Fruit fly (Drosophila melanogaster) whole organism, embryonic: ENCODE data around the gene CG7879.

Experiments used
- C15 ChIP-seq: fragments of 200-800 bp; sonication (Bioruptor generic); IDR thresholded peaks from 3 replicates; pipeline ENCODE4 v1.3.6; 2022; ENCODE audit warnings: missing biosample characterization, missing genetic modification characterization
- CG10543 ChIP-seq: fragments of 200-800 bp; sonication (Bioruptor generic); optimal IDR thresholded peaks from 3 replicates; lab custom pipeline; 2017; ENCODE audit warnings: missing biosample characterization, mild to moderate bottlenecking, missing genetic modification characterization, moderate library complexity
- CG11695 ChIP-seq: fragments of 200-800 bp; sonication (Bioruptor generic); IDR thresholded peaks from 3 replicates; pipeline ENCODE4 v1.3.6; 2022; ENCODE audit warnings: missing biosample characterization, missing genetic modification characterization
- CG12659 ChIP-seq: fragments of 200-800 bp; sonication (Bioruptor generic); optimal IDR thresholded peaks from 3 replicates; lab custom pipeline; 2017; ENCODE audit warnings: mild to moderate bottlenecking, missing biosample characterization, missing genetic modification reagents, missing genetic modification characterization
- CG13123 ChIP-seq: fragments of 200-800 bp; sonication (Bioruptor generic); optimal IDR thresholded peaks from 2 replicates; lab custom pipeline; 2016; ENCODE audit warnings: missing biosample characterization, missing genetic modification characterization
- CG13287 ChIP-seq: fragments of 200-800 bp; sonication (Bioruptor generic); IDR thresholded peaks from 2 replicates; pipeline ENCODE4 v1.3.6; 2022; ENCODE audit warnings: missing biosample characterization, missing genetic modification characterization; ENCODE audit not compliant: partially characterized antibody
- CG13894 ChIP-seq: fragments of 200-800 bp; sonication (Bioruptor generic); optimal IDR thresholded peaks from 3 replicates; lab custom pipeline; 2018; ENCODE audit warnings: missing biosample characterization, mild to moderate bottlenecking, missing genetic modification characterization, moderate library complexity
- CG14441 ChIP-seq: fragments of 200-800 bp; sonication (Bioruptor generic); IDR thresholded peaks from 2 replicates; pipeline ENCODE4 v1.3.6; 2022; ENCODE audit warnings: missing biosample characterization, missing genetic modification characterization
- CG2116 ChIP-seq: fragments of 200-800 bp; sonication (Bioruptor generic); optimal IDR thresholded peaks from 3 replicates; lab custom pipeline; 2018; ENCODE audit warnings: missing biosample characterization, mild to moderate bottlenecking, missing genetic modification characterization
- CG31388 ChIP-seq: fragments of 200-800 bp; sonication (Bioruptor generic); optimal IDR thresholded peaks from 2 replicates; lab custom pipeline; 2016; ENCODE audit warnings: missing biosample characterization, missing genetic modification characterization
- CG4820 ChIP-seq: fragments of 200-800 bp; sonication (Bioruptor generic); optimal IDR thresholded peaks from 3 replicates; lab custom pipeline; 2016; ENCODE audit warnings: missing biosample characterization, missing genetic modification characterization
- CG7786 ChIP-seq: fragments of 200-800 bp; sonication (Bioruptor generic); optimal IDR thresholded peaks from 2 replicates; lab custom pipeline; 2016; ENCODE audit warnings: missing biosample characterization, missing genetic modification characterization
- CG7928 ChIP-seq: fragments of 200-800 bp; sonication (Bioruptor generic); optimal IDR thresholded peaks from 2 replicates; lab custom pipeline; 2017; ENCODE audit warnings: missing biosample characterization, mild to moderate bottlenecking, missing genetic modification characterization
- CG8388 ChIP-seq: fragments of 200-800 bp; sonication (Bioruptor generic); optimal IDR thresholded peaks from 2 replicates; lab custom pipeline; 2019; ENCODE audit warnings: missing biosample characterization, mild to moderate bottlenecking, missing genetic modification characterization, moderate library complexity
- CG8478 ChIP-seq: fragments of >200 bp; optimal IDR thresholded peaks from 2 replicates; lab custom pipeline; 2018
- Doc2 ChIP-seq: fragments of 200-800 bp; sonication (Bioruptor generic); IDR thresholded peaks from 2 replicates; pipeline ENCODE4 v1.3.6; 2022; ENCODE audit warnings: missing biosample characterization, missing genetic modification characterization
- E2f1 ChIP-seq: fragments of 200-800 bp; sonication (Bioruptor generic); IDR thresholded peaks from 2 replicates; pipeline ENCODE4 v1.3.6; 2022; ENCODE audit warnings: missing biosample characterization, missing genetic modification characterization
- Ets65A ChIP-seq: fragments of 200-800 bp; sonication (Bioruptor generic); peaks from one replicate; lab custom pipeline; 2016; ENCODE audit warnings: missing biosample characterization, missing genetic modification characterization
- GATAe ChIP-seq: fragments of 200-800 bp; sonication (Bioruptor generic); conservative IDR thresholded peaks from 2 replicates; pipeline ENCODE4 v1.3.6; 2022; ENCODE audit warnings: missing biosample characterization, missing genetic modification characterization
- Hsf ChIP-seq: fragments of 200-800 bp; sonication (Bioruptor generic); optimal IDR thresholded peaks from 3 replicates; lab custom pipeline; 2016; ENCODE audit warnings: missing biosample characterization, missing genetic modification characterization
- Mes4 ChIP-seq: fragments of 200-800 bp; sonication (Bioruptor generic); optimal IDR thresholded peaks from 2 replicates; lab custom pipeline; 2016; ENCODE audit warnings: missing biosample characterization, missing genetic modification characterization
- Myb ChIP-seq: fragments of 200-800 bp; sonication (Bioruptor generic); optimal IDR thresholded peaks from 2 replicates; lab custom pipeline; 2016; ENCODE audit warnings: missing biosample characterization, missing genetic modification characterization
- NFAT ChIP-seq: fragments of 200-800 bp; sonication (Bioruptor generic); IDR thresholded peaks from 2 replicates; pipeline ENCODE4 v1.3.6; 2022; ENCODE audit warnings: missing biosample characterization, missing genetic modification characterization
- Nf-YC ChIP-seq: fragments of 200-800 bp; optimal IDR thresholded peaks from 3 replicates; lab custom pipeline; 2019; ENCODE audit warnings: missing biosample characterization, mild to moderate bottlenecking, missing genetic modification characterization, moderate library complexity
- PHDP ChIP-seq: fragments of 200-800 bp; sonication (Bioruptor generic); optimal IDR thresholded peaks from 3 replicates; lab custom pipeline; 2018; ENCODE audit warnings: missing biosample characterization, mild to moderate bottlenecking, missing genetic modification characterization, moderate library complexity
- Pdp1 ChIP-seq, 2 experiments: fragments of 200-800 bp; sonication (Bioruptor generic); optimal IDR thresholded peaks; 3 replicates each; lab custom pipeline; 2016; ENCODE audit warnings: missing biosample characterization in 2 of 2, missing genetic modification characterization in 2 of 2, mild to moderate bottlenecking in 1 of 2, moderate library complexity in 1 of 2
- TFAM ChIP-seq: fragments of 200-800 bp; sonication (Bioruptor generic); optimal IDR thresholded peaks from 2 replicates; lab custom pipeline; 2017; ENCODE audit warnings: missing biosample characterization, missing genetic modification characterization, inconsistent platforms
- Trl ChIP-seq, 3 experiments: fragments of >200 bp in 2 of 3; fragments of 200-800 bp in 1 of 3; sonication (Bioruptor generic) in 1 of 3; optimal IDR thresholded peaks; 2 replicates in 1 of 3; 3 replicates in 2 of 3; lab custom pipeline; 2016 to 2017; ENCODE audit warnings: missing biosample characterization in 1 of 3, missing genetic modification characterization in 1 of 3
- al ChIP-seq: fragments of 200-800 bp; sonication (Bioruptor generic); IDR thresholded peaks from 2 replicates; pipeline ENCODE4 v1.3.6; 2022; ENCODE audit warnings: missing biosample characterization, missing genetic modification characterization
- ato ChIP-seq: fragments of 200-800 bp; sonication (Bioruptor generic); IDR thresholded peaks from 2 replicates; pipeline ENCODE4 v1.3.6; 2022; ENCODE audit warnings: missing biosample characterization, missing genetic modification characterization; ENCODE audit not compliant: partially characterized antibody
- crol ChIP-seq: fragments of 200-800 bp; sonication (Bioruptor generic); IDR thresholded peaks from 2 replicates; pipeline ENCODE4 v1.3.6; 2022; ENCODE audit warnings: missing biosample characterization, missing genetic modification characterization
- danr ChIP-seq: fragments of 200-800 bp; sonication (Bioruptor generic); IDR thresholded peaks from 2 replicates; pipeline ENCODE4 v1.3.6; 2022; ENCODE audit warnings: missing biosample characterization, missing genetic modification characterization
- dpn ChIP-seq, 2 experiments: fragments of 200-800 bp; sonication (Bioruptor generic); optimal IDR thresholded peaks; 3 replicates each; lab custom pipeline; 2016; ENCODE audit warnings: missing biosample characterization in 2 of 2, missing genetic modification characterization in 2 of 2
- fd3F ChIP-seq: fragments of 200-800 bp; sonication (Bioruptor generic); optimal IDR thresholded peaks from 2 replicates; lab custom pipeline; 2018; ENCODE audit warnings: missing biosample characterization, mild to moderate bottlenecking, missing genetic modification characterization, moderate library complexity
- her ChIP-seq: fragments of 200-800 bp; sonication (Bioruptor generic); optimal IDR thresholded peaks from 2 replicates; lab custom pipeline; 2016; ENCODE audit warnings: missing biosample characterization, missing genetic modification characterization
- insv ChIP-seq, 2 experiments: fragments of 200-800 bp; sonication (Bioruptor generic); optimal IDR thresholded peaks; 3 replicates each; lab custom pipeline; 2016 to 2018; ENCODE audit warnings: missing biosample characterization in 2 of 2, missing genetic modification characterization in 2 of 2
- lbe ChIP-seq: fragments of 200-800 bp; sonication (Bioruptor generic); optimal IDR thresholded peaks from 2 replicates; lab custom pipeline; 2016; ENCODE audit warnings: missing biosample characterization, mild to moderate bottlenecking, missing genetic modification characterization
- lilli ChIP-seq: fragments of 200-800 bp; sonication (Bioruptor generic); optimal IDR thresholded peaks from 3 replicates; lab custom pipeline; 2016; ENCODE audit warnings: missing biosample characterization, missing genetic modification characterization
- lov ChIP-seq, 2 experiments: fragments of 200-800 bp in 1 of 2; fragments of >200 bp in 1 of 2; sonication (Bioruptor generic) in 1 of 2; IDR thresholded peaks in 1 of 2; optimal IDR thresholded peaks in 1 of 2; 2 replicates in 1 of 2; 3 replicates in 1 of 2; pipeline versions ENCODE4 v1.3.6 to Lab custom; 2017 to 2022; ENCODE audit warnings: missing biosample characterization in 1 of 2, missing genetic modification characterization in 1 of 2
- nerfin-2 ChIP-seq: fragments of 200-800 bp; sonication (Bioruptor generic); IDR thresholded peaks from 2 replicates; pipeline ENCODE4 v1.3.6; 2022; ENCODE audit warnings: missing biosample characterization, missing genetic modification characterization; ENCODE audit not compliant: partially characterized antibody
- peb ChIP-seq: fragments of 200-800 bp; sonication (Bioruptor generic); IDR thresholded peaks from 2 replicates; pipeline ENCODE4 v1.3.6; 2022; ENCODE audit warnings: missing biosample characterization, missing genetic modification characterization
- scrt ChIP-seq: fragments of 200-800 bp; sonication (Bioruptor generic); optimal IDR thresholded peaks from 2 replicates; lab custom pipeline; 2018; ENCODE audit warnings: missing biosample characterization, mild to moderate bottlenecking, missing genetic modification characterization, moderate library complexity
- slbo ChIP-seq: fragments of 200-800 bp; sonication (Bioruptor generic); IDR thresholded peaks from 2 replicates; pipeline ENCODE4 v1.3.6; 2022; ENCODE audit warnings: missing biosample characterization, missing genetic modification characterization
- ssp ChIP-seq: fragments of 200-800 bp; sonication (Bioruptor generic); IDR thresholded peaks from 2 replicates; pipeline ENCODE4 v1.3.6; 2022; ENCODE audit warnings: missing biosample characterization, missing genetic modification characterization
- tna ChIP-seq: fragments of 200-800 bp; sonication (Bioruptor generic); IDR thresholded peaks from 2 replicates; pipeline ENCODE4 v1.3.6; 2022; ENCODE audit warnings: missing biosample characterization, missing genetic modification characterization; ENCODE audit not compliant: partially characterized antibody
- trem ChIP-seq: fragments of 200-800 bp; optimal IDR thresholded peaks from 3 replicates; lab custom pipeline; 2019; ENCODE audit warnings: missing biosample characterization, mild to moderate bottlenecking, missing genetic modification characterization, moderate library complexity
- tx ChIP-seq: fragments of 200-800 bp; sonication (Bioruptor generic); optimal IDR thresholded peaks from 2 replicates; lab custom pipeline; 2016; ENCODE audit warnings: missing biosample characterization, missing genetic modification characterization
- vnd ChIP-seq: fragments of 200-800 bp; sonication (Bioruptor generic); IDR thresholded peaks from 3 replicates; pipeline ENCODE4 v1.3.6; 2022; ENCODE audit warnings: missing biosample characterization, missing genetic modification characterization; ENCODE audit not compliant: partially characterized antibody

CG7879 gene

dm6 chr3L:1517274-1518047, 50.9 kb downstream of the CG7879 start (continued):
- TF ChIP-seq ato (peak; percentile 36; the same call in 1 of the 2 replicates), danr (peak; percentile 19; the same call in 1 of the 2 replicates), CG13287 (GFP tag; lab: Robert Waterston, UW) (peak; percentile 75), tna (GFP tag; lab: Robert Waterston, UW) (peak; percentile 65; the same call in 1 of the 2 replicates), trem (peak; percentile 62), lilli (peak; percentile 80), Hsf (peak; percentile 77), vnd (GFP tag; lab: Robert Waterston, UW) (peak; percentile 51; the same call in 2 of the 3 replicates), CG13123 (peak; percentile 63), Ets65A (peak; percentile 97), ssp (0 out of 2 replicates have a peak, but pooled peaks have one; percentile 31), GATAe (GFP tag; lab: Robert Waterston, UW) (no peak), C15 (no peak), insv (GFP tag; optimal IDR thresholded peaks at IDR 0.05; lab: Kevin White, UChicago) (peak in 1 of 2 experiments; percentile 27), PHDP (tag; lab: Kevin White, UChicago) (no peak), al (GFP tag; lab: Robert Waterston, UW) (no peak), crol (GFP tag; lab: Robert Waterston, UW) (peak; percentile 31; the same call in 1 of the 2 replicates), peb (no peak), NFAT (GFP tag; lab: Robert Waterston, UW) (peak; percentile 23; the same call in 1 of the 2 replicates), nerfin-2 (GFP tag; lab: Robert Waterston, UW) (peak; percentile 65), Myb (peak; percentile 100), lov (optimal IDR thresholded peaks at IDR 0.05; lab: Kevin White, UChicago) (no peak), lov (GFP tag; IDR thresholded peaks at IDR 0.05; lab: Robert Waterston, UW) (no peak), CG13894 (tag; lab: Kevin White, UChicago) (no peak), slbo (GFP tag; lab: Robert Waterston, UW) (peak; percentile 80), CG14441 (GFP tag; lab: Robert Waterston, UW) (peak; percentile 54; the same call in 1 of the 2 replicates), CG10543 (GFP tag; lab: Kevin White, UChicago) (peak; percentile 22), scrt (GFP tag; lab: Kevin White, UChicago) (no peak), Trl (optimal IDR thresholded peaks at IDR 0.05; lab: Kevin White, UChicago) (no peak), Trl (GFP tag; optimal IDR thresholded peaks at IDR 0.05; lab: Kevin White, UChicago) (peak; percentile 77), CG7786 (peak; percentile 87), CG11695 (GFP tag; lab: Robert Waterston, UW) (peak; percentile 60), CG7928 (GFP tag; lab: Kevin White, UChicago) (peak; percentile 7), CG2116 (GFP tag; lab: Kevin White, UChicago) (peak; percentile 91), her (GFP tag; lab: Kevin White, UChicago) (peak; percentile 63), Doc2 (GFP tag; lab: Robert Waterston, UW) (no peak), CG8388 (peak; percentile 85), dpn (GFP tag; optimal IDR thresholded peaks at IDR 0.05; lab: Kevin White, UChicago) (peak; percentile 76 to 85), Mes4 (GFP tag; lab: Kevin White, UChicago) (peak; percentile 58), CG12659 (GFP tag; lab: Kevin White, UChicago) (peak; percentile 54), fd3F (GFP tag; lab: Kevin White, UChicago) (no peak), tx (peak; percentile 69), TFAM (GFP tag; lab: Kevin White, UChicago) (no peak), CG8478 (lab: Kevin White, UChicago) (no peak), lbe (GFP tag; lab: Kevin White, UChicago) (peak; percentile 54), E2f1 (GFP tag; lab: Robert Waterston, UW) (no peak; the same call in 1 of the 2 replicates), Nf-YC (no peak), CG31388 (GFP tag; lab: Kevin White, UChicago) (peak; percentile 16), CG4820 (peak; percentile 58), Pdp1 (GFP tag; optimal IDR thresholded peaks at IDR 0.05; lab: Kevin White, UChicago) (peak; percentile 69 to 88)
